Worm (Caenorhabditis elegans): ENCODE data around the gene lat-1.

lat-1 gene

DNA sequence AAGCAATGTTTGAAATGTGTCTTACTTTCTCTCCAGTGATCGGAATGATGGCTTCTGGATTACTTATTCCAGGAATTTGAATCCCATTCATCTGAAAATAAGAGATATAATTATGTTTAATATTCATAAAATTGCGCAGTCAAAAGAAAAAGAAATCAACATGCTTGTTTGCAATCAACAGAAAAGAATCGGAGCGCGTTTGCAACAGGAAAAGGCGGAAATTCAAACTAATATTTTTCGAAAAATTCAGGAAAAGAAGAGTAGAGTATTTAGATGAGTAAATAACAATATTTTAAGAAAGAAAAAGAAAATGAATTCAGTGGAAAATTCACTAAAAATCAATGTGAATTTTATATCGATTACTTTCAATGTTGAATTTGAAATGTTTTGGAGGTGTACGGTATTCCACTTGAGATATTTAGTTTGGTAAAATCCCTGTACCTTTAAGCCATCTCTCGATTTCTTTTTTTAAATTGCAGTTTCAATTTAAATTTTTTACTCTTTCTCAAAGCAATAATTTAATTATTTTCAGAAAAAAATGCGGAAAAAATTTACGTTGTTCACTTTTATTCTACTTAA is 43.8 kb downstream of the lat-1 start, which contains the start of the genes set-17 and T21B10.4:
set-17 (minus strand) TSS at position 127 of the 579 bp plus-strand sequence.
T21B10.4 (plus strand) TSS at position 533 of the 579 bp plus-strand sequence.
- no peak for TF ChIP-seq daf-16 (GFP tag; optimal IDR thresholded peaks at IDR 0.05)
- peak; percentile 71 for TF ChIP-seq daf-16 (tag; optimal IDR thresholded peaks at IDR 0.05)
- TF ChIP-seq dmd-9 (GFP tag; IDR thresholded peaks at IDR 0.05) = no peak
- TF ChIP-seq nhr-6 (tag; optimal IDR thresholded peaks at IDR 0.05) = peak; percentile 18
- no peak for TF ChIP-seq nhr-42 (GFP tag; IDR thresholded peaks at IDR 0.05)
- TF ChIP-seq spr-1 (tag; optimal IDR thresholded peaks at IDR 0.05) = no peak
- TF ChIP-seq nhr-111 (GFP tag; optimal IDR thresholded peaks at IDR 0.05) = no peak
- no peak for TF ChIP-seq unc-39 (tag; optimal IDR thresholded peaks at IDR 0.05)
- TF ChIP-seq dmd-6 (GFP tag; IDR thresholded peaks at IDR 0.05) = no peak
- TF ChIP-seq egl-43 (GFP tag; IDR thresholded peaks at IDR 0.05) = no peak
- no peak for TF ChIP-seq ceh-82 (tag; optimal IDR thresholded peaks at IDR 0.05)
- peak; percentile 58 for TF ChIP-seq lin-38 (GFP tag; IDR thresholded peaks at IDR 0.05)
- no peak for TF ChIP-seq lin-15B (tag; optimal IDR thresholded peaks at IDR 0.05)
- TF ChIP-seq dpl-1 (GFP tag; optimal IDR thresholded peaks at IDR 0.05) = peak; percentile 79
- peak in 1 of 2 experiments; percentile 39 for TF ChIP-seq lsy-2 (tag; optimal IDR thresholded peaks at IDR 0.05)

ce11 chrII:8945167-8945566 is 48.5 kb downstream of the lat-1 start:
- TF ChIP-seq fkh-10 (GFP tag; optimal IDR thresholded peaks at IDR 0.05) (peak; percentile 18), daf-19 (GFP tag; conservative IDR thresholded peaks at IDR 0.05) (no peak)

DNA sequence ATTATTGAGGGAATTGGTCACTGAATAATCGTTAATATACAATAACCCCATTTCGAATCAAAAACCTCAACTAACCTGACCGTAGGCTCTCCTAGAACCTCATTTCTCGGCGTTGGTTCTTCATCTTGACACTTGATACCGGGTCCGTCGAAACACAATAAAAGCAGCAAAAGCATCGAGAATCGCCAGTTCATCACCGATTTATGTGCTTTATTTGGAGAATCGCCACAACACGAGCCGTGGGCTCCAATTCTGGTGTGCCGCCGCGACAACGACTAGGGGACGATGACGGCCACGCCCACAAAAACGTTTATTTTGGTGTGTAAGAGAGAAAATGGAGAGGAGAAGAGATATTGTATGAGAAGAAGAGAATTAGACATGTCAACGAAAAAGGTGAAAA is 50.8 kb downstream of the lat-1 start, which contains the start of gene cutl-15:
cutl-15 (minus strand) TSS at position 298 of the 400 bp plus-strand sequence.
- TF ChIP-seq lin-13 (GFP tag; optimal IDR thresholded peaks at IDR 0.05) (no peak), unc-62 (GFP tag; optimal IDR thresholded peaks at IDR 0.05 in 1 of 2) (peak in 1 of 2 experiments; percentile 25), unc-62 (tag; optimal IDR thresholded peaks at IDR 0.05) (no peak), ceh-28 (tag; optimal IDR thresholded peaks at IDR 0.05) (no peak), dmd-6 (GFP tag; IDR thresholded peaks at IDR 0.05) (no peak), aha-1 (tag) (peak; percentile 98), hif-1 (tag; optimal IDR thresholded peaks at IDR 0.05) (no peak), nhr-42 (GFP tag; IDR thresholded peaks at IDR 0.05) (no peak), sdz-12 (GFP tag; optimal IDR thresholded peaks at IDR 0.05) (no peak), nhr-6 (tag; optimal IDR thresholded peaks at IDR 0.05) (no peak), ceh-20 (GFP tag; IDR thresholded peaks at IDR 0.05) (no peak)

- no peak for TF ChIP-seq cey-2 (tag; optimal IDR thresholded peaks at IDR 0.05; ENCODE audit: borderline replicate concordance, insufficient read depth)
- TF ChIP-seq unc-39 (tag; optimal IDR thresholded peaks at IDR 0.05) = no peak
- TF ChIP-seq lim-7 (GFP tag; IDR thresholded peaks at IDR 0.05) = no peak
- TF ChIP-seq dpl-1 (GFP tag; optimal IDR thresholded peaks at IDR 0.05) = no peak
- no peak for TF ChIP-seq gei-8 (GFP tag; optimal IDR thresholded peaks at IDR 0.05)
- no peak for TF ChIP-seq ZK546.5 (tag; optimal IDR thresholded peaks at IDR 0.05)
- no peak for TF ChIP-seq R02D3.7 (tag; optimal IDR thresholded peaks at IDR 0.05)
- no peak for TF ChIP-seq set-16 (GFP tag; IDR thresholded peaks at IDR 0.05)
- TF ChIP-seq F37D6.2 (tag; optimal IDR thresholded peaks at IDR 0.05) = no peak
- no peak for TF ChIP-seq ztf-7 (tag; optimal IDR thresholded peaks at IDR 0.05)
- no peak for TF ChIP-seq mdl-1 (tag; optimal IDR thresholded peaks at IDR 0.05)
- TF ChIP-seq snpc-4 (tag; optimal IDR thresholded peaks at IDR 0.05) = no peak
- TF ChIP-seq pha-4 (GFP tag; IDR thresholded peaks at IDR 0.05) = no peak
- no peak for TF ChIP-seq pha-4 (tag; optimal IDR thresholded peaks at IDR 0.05)
- no peak for TF ChIP-seq zfp-3 (GFP tag; conservative IDR thresholded peaks at IDR 0.05)
- TF ChIP-seq sdz-12 (GFP tag; optimal IDR thresholded peaks at IDR 0.05) = no peak
- no peak for TF ChIP-seq egl-27 (tag; optimal IDR thresholded peaks at IDR 0.05)
- no peak for TF ChIP-seq lin-1 (GFP tag; IDR thresholded peaks at IDR 0.05)
Observed at ce11 chrII:8948640-8949039, 52.0 kb downstream of the lat-1 start.
